Worm (Caenorhabditis elegans) whole organism, L4 larva: ENCODE results near the gene D1053.3.

Source experiments
- F44E2.7 ChIP-seq: fragments of 200-800 bp; sonication (Bioruptor generic); IDR thresholded peaks from 2 replicates; pipeline ENCODE4 v2.1.2; 2022; ENCODE audit warnings: missing genetic modification characterization, missing compliant biosample characterization
- ZK337.2 ChIP-seq: fragments of 200-800 bp; sonication (Bioruptor generic); IDR thresholded peaks from 2 replicates; pipeline ENCODE4 v1.3.6; 2022; ENCODE audit warnings: missing genetic modification reagents, missing genetic modification characterization, missing compliant biosample characterization
- ama-1 ChIP-seq: fragments of 150-350 bp; optimal IDR thresholded peaks from 2 replicates; lab custom pipeline; 2014; ENCODE audit warnings: inconsistent platforms, mixed read lengths
- ceh-20 ChIP-seq: fragments of 200-800 bp; sonication (Bioruptor generic); IDR thresholded peaks from 2 replicates; pipeline ENCODE4 v1.3.6; 2022; ENCODE audit warnings: missing genetic modification reagents, missing genetic modification characterization, missing compliant biosample characterization
- ceh-82 ChIP-seq: sonication (generic microtip); optimal IDR thresholded peaks from 2 replicates; lab custom pipeline; 2017; ENCODE audit warnings: missing biosample characterization, missing genetic modification characterization
- ces-1 ChIP-seq: fragments of 150-350 bp; sonication (generic microtip); optimal IDR thresholded peaks from 4 replicates; lab custom pipeline; 2014; ENCODE audit warnings: missing biosample characterization, missing genetic modification reagents, missing genetic modification characterization
- cey-2 ChIP-seq: sonication (generic microtip); optimal IDR thresholded peaks from 3 replicates; lab custom pipeline; 2017; ENCODE audit warnings: missing genetic modification characterization, mild to moderate bottlenecking, missing compliant biosample characterization, antibody characterized with exemption, borderline replicate concordance; ENCODE audit not compliant: insufficient read depth
- daf-16 ChIP-seq, 3 experiments: sonication (generic microtip); optimal IDR thresholded peaks; 2 replicates each; lab custom pipeline; 2016 to 2017; ENCODE audit warnings: missing genetic modification characterization in 3 of 3, missing genetic modification reagents in 3 of 3, mild to moderate bottlenecking in 2 of 3, missing compliant biosample characterization in 2 of 3, missing biosample characterization in 1 of 3, moderate library complexity in 1 of 3
- daf-19 ChIP-seq: fragments of 200-800 bp; sonication (Bioruptor generic); conservative IDR thresholded peaks from 2 replicates; pipeline ENCODE4 v1.3.6; 2022; ENCODE audit warnings: missing genetic modification characterization, missing compliant biosample characterization
- daf-8 ChIP-seq: fragments of 200-800 bp; sonication (Bioruptor generic); IDR thresholded peaks from 2 replicates; pipeline ENCODE4 v1.3.6; 2022; ENCODE audit warnings: missing genetic modification characterization, missing compliant biosample characterization
- dmd-6 ChIP-seq: fragments of 200-800 bp; sonication (Bioruptor generic); IDR thresholded peaks from 2 replicates; pipeline ENCODE4 v1.3.6; 2022; ENCODE audit warnings: missing genetic modification reagents, missing genetic modification characterization, missing compliant biosample characterization
- duxl-1 ChIP-seq: sonication (generic microtip); optimal IDR thresholded peaks from 2 replicates; lab custom pipeline; 2016; ENCODE audit warnings: mild to moderate bottlenecking, missing genetic modification characterization, moderate library complexity, missing compliant biosample characterization; ENCODE audit not compliant: poor library complexity
- dve-1 ChIP-seq: sonication (generic microtip); optimal IDR thresholded peaks from 2 replicates; lab custom pipeline; 2017; ENCODE audit warnings: antibody characterized with exemption, mild to moderate bottlenecking, missing genetic modification characterization, missing compliant biosample characterization; ENCODE audit not compliant: insufficient read depth
- egl-43 ChIP-seq: fragments of 200-800 bp; sonication (Bioruptor generic); IDR thresholded peaks from 2 replicates; pipeline ENCODE4 v1.3.6; 2022; ENCODE audit warnings: missing genetic modification reagents, missing genetic modification characterization, missing compliant biosample characterization
- fkh-10 ChIP-seq: fragments of 150-350 bp; optimal IDR thresholded peaks from 2 replicates; lab custom pipeline; 2014; ENCODE audit warnings: missing biosample characterization, missing genetic modification reagents, missing genetic modification characterization
- fos-1 ChIP-seq: fragments of 150-350 bp; optimal IDR thresholded peaks from 2 replicates; lab custom pipeline; 2014; ENCODE audit warnings: missing biosample characterization, missing genetic modification characterization
- hif-1 ChIP-seq, 2 experiments: sonication (generic microtip); optimal IDR thresholded peaks; 2 replicates each; lab custom pipeline; 2016 to 2017; ENCODE audit warnings: missing compliant biosample characterization in 2 of 2, missing genetic modification characterization in 2 of 2, missing genetic modification reagents in 2 of 2, missing genotype in 2 of 2, mild to moderate bottlenecking in 1 of 2
- hlh-11 ChIP-seq: fragments of 200-800 bp; sonication (Bioruptor generic); optimal IDR thresholded peaks from 2 replicates; lab custom pipeline; 2018; ENCODE audit warnings: mild to moderate bottlenecking, missing genetic modification characterization, missing compliant biosample characterization
- hlh-30 ChIP-seq: sonication (generic microtip); optimal IDR thresholded peaks from 2 replicates; lab custom pipeline; 2017; ENCODE audit warnings: antibody characterized with exemption, mild to moderate bottlenecking, missing genetic modification characterization, missing compliant biosample characterization; ENCODE audit not compliant: insufficient read depth
- hmg-1.1 ChIP-seq: fragments of 200-800 bp; sonication (Bioruptor generic); IDR thresholded peaks from 2 replicates; pipeline ENCODE4 v1.3.6; 2022; ENCODE audit warnings: missing genetic modification reagents, missing genetic modification characterization, missing compliant biosample characterization
- lim-7 ChIP-seq: fragments of 200-800 bp; sonication (Bioruptor generic); IDR thresholded peaks from 2 replicates; pipeline ENCODE4 v1.3.6; 2022; ENCODE audit warnings: missing genetic modification characterization, missing compliant biosample characterization
- lin-1 ChIP-seq: fragments of 200-800 bp; sonication (Bioruptor generic); IDR thresholded peaks from 2 replicates; pipeline ENCODE4 v1.3.6; 2022; ENCODE audit warnings: missing genetic modification reagents, missing genetic modification characterization, missing compliant biosample characterization
- madf-9 ChIP-seq: fragments of 200-800 bp; sonication (Bioruptor generic); conservative IDR thresholded peaks from 2 replicates; pipeline ENCODE4 v1.3.6; 2022; ENCODE audit warnings: missing genetic modification reagents, missing genetic modification characterization, missing compliant biosample characterization
- mdl-1 ChIP-seq, 2 experiments: fragments of 150-350 bp in 1 of 2; sonication (generic microtip) in 1 of 2; optimal IDR thresholded peaks; 2 replicates each; lab custom pipeline; 2014 to 2017; ENCODE audit warnings: missing biosample characterization in 2 of 2, missing genetic modification characterization in 2 of 2
- mep-1 ChIP-seq: fragments of 150-350 bp; sonication (generic microtip); optimal IDR thresholded peaks from 3 replicates; lab custom pipeline; 2014; ENCODE audit warnings: missing biosample characterization, missing genetic modification characterization
- mxl-3 ChIP-seq: fragments of 200-800 bp; sonication (Bioruptor generic); optimal IDR thresholded peaks from 2 replicates; lab custom pipeline; 2018; ENCODE audit warnings: mild to moderate bottlenecking, missing genetic modification characterization, missing compliant biosample characterization
- nhr-11 ChIP-seq: fragments of 150-350 bp; optimal IDR thresholded peaks from 2 replicates; lab custom pipeline; 2014; ENCODE audit warnings: missing biosample characterization, missing genetic modification characterization
- nhr-28 ChIP-seq: fragments of 150-350 bp; optimal IDR thresholded peaks from 2 replicates; lab custom pipeline; 2014; ENCODE audit warnings: missing biosample characterization, missing genetic modification characterization
- nhr-41 ChIP-seq: fragments of 200-800 bp; sonication (Bioruptor generic); IDR thresholded peaks from 2 replicates; pipeline ENCODE4 v1.3.6; 2022; ENCODE audit warnings: missing genetic modification reagents, missing genetic modification characterization, missing compliant biosample characterization
- nhr-48 ChIP-seq: sonication (generic microtip); optimal IDR thresholded peaks from 2 replicates; lab custom pipeline; 2016; ENCODE audit warnings: mild to moderate bottlenecking, missing genetic modification characterization, missing compliant biosample characterization
- nhr-6 ChIP-seq: fragments of 150-350 bp; optimal IDR thresholded peaks from 2 replicates; lab custom pipeline; 2014; ENCODE audit warnings: missing biosample characterization, missing genetic modification characterization
- nhr-77 ChIP-seq: fragments of 150-350 bp; optimal IDR thresholded peaks from 2 replicates; lab custom pipeline; 2014; ENCODE audit warnings: missing biosample characterization, missing genetic modification characterization
- pha-4 ChIP-seq, 2 experiments: fragments of 150-350 bp in 1 of 2; fragments of 200-800 bp in 1 of 2; sonication (Bioruptor generic) in 1 of 2; IDR thresholded peaks in 1 of 2; optimal IDR thresholded peaks in 1 of 2; 2 replicates each; pipeline versions ENCODE4 v1.3.6 to Lab custom; 2014 to 2022; ENCODE audit warnings: missing genetic modification characterization in 2 of 2, missing genetic modification reagents in 2 of 2, missing biosample characterization in 1 of 2, missing compliant biosample characterization in 1 of 2
- php-3 ChIP-seq: fragments of 200-800 bp; sonication (Bioruptor generic); IDR thresholded peaks from 2 replicates; pipeline ENCODE4 v1.3.6; 2022; ENCODE audit warnings: missing genetic modification reagents, missing genetic modification characterization, missing compliant biosample characterization
- pqm-1 ChIP-seq: sonication (generic microtip); optimal IDR thresholded peaks from 2 replicates; lab custom pipeline; 2017; ENCODE audit warnings: missing biosample characterization, missing genetic modification characterization
- rbr-2 ChIP-seq: sonication (generic microtip); optimal IDR thresholded peaks from 2 replicates; lab custom pipeline; 2016; ENCODE audit warnings: missing genotype, missing genetic modification characterization, missing compliant biosample characterization
- spr-1 ChIP-seq: sonication (generic microtip); optimal IDR thresholded peaks from 2 replicates; lab custom pipeline; 2016; ENCODE audit warnings: mild to moderate bottlenecking, missing genetic modification characterization, missing compliant biosample characterization
- tra-1 ChIP-seq: fragments of 200-800 bp; sonication (Bioruptor generic); IDR thresholded peaks from 2 replicates; pipeline ENCODE4 v1.3.6; 2022; ENCODE audit warnings: missing genetic modification reagents, missing genetic modification characterization, missing compliant biosample characterization
- unc-62 ChIP-seq, 3 experiments: fragments of 150-350 bp in 1 of 3; sonication (generic microtip); optimal IDR thresholded peaks in 2 of 3; peaks in 1 of 3; 1 replicate in 1 of 3; 2 replicates in 2 of 3; lab custom pipeline; 2014 to 2017; ENCODE audit warnings: missing biosample characterization in 3 of 3, missing genetic modification characterization in 3 of 3, missing genetic modification reagents in 3 of 3, missing genotype in 1 of 3
- vab-7 ChIP-seq: fragments of 200-800 bp; sonication (Bioruptor generic); IDR thresholded peaks from 2 replicates; pipeline ENCODE4 v1.3.6; 2022; ENCODE audit warnings: missing genetic modification reagents, missing genetic modification characterization, missing compliant biosample characterization
- ztf-11 ChIP-seq: fragments of 150-350 bp; optimal IDR thresholded peaks from 2 replicates; lab custom pipeline; 2014; ENCODE audit warnings: missing biosample characterization, missing genetic modification characterization
- ztf-7 ChIP-seq: fragments of 150-350 bp; optimal IDR thresholded peaks from 2 replicates; lab custom pipeline; 2014; ENCODE audit warnings: missing biosample characterization, missing genetic modification characterization

Gene D1053.3

DNA sequence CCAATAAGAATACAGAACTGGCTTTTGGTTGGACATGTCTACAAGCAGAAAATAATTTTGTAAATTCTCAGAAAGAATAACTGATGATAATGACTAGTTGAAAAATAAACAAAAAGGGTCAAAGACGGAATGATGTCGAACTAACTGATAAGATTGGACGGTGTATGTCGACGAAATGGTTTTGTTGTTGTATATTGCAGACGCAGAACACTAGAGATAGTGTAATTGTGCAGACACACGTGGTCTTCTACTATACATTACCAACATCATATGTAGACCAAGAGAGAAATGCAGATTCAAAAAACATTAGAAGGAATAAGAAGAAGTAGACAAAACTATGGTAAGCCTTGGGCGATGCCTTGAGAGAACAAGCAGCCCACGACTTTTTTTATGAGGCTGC lies 9.2 kb downstream of the D1053.3 start, which contains the start of the genes gst-42 and D1053.2 (continued):
- TF ChIP-seq egl-43 (GFP tag; lab: Robert Waterston, UW) (no peak), dve-1 (tag; lab: Kevin White, UChicago) (peak; percentile 94), ztf-11 (tag; lab: Kevin White, UChicago) (no peak), nhr-77 (tag; lab: Kevin White, UChicago) (peak; percentile 86), fos-1 (tag; lab: Kevin White, UChicago) (no peak), hlh-30 (tag; lab: Kevin White, UChicago) (peak; percentile 86), mdl-1 (tag; optimal IDR thresholded peaks at IDR 0.05; lab: Kevin White, UChicago) (peak; percentile 64 to 95), F44E2.7 (GFP tag; lab: Robert Waterston, UW) (no peak), dmd-6 (peak; percentile 95), mep-1 (tag; lab: Kevin White, UChicago) (peak; percentile 54), nhr-6 (tag; lab: Kevin White, UChicago) (peak; percentile 56), pqm-1 (peak; percentile 89), cey-2 (tag; lab: Kevin White, UChicago) (peak; percentile 54), daf-8 (no peak)

DNA sequence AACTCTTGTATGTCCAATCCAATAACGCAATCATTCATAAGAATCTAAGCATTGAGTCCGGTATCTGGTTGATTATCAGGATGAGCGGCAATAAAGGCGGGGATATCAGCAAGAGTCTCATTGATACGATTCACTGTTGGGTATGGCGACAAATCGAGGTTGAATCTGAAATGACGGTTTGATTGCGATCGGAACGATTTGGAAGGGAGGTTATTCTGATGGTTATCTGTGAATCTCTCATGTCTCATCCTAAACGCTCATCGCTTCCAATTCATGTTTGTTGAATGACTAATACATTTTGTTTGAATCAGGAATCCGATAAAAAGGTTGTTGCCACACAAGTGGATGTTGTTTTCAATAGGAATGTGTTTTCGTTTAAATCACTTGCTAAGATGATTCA lies 10.5 kb downstream of the D1053.3 start:
- TF ChIP-seq daf-19 (GFP tag; lab: Robert Waterston, UW) (no peak), unc-62 (GFP tag; optimal IDR thresholded peaks at IDR 0.05 in 1 of 2; lab: Kevin White, UChicago) (peak in 1 of 2 experiments; percentile 69), unc-62 (tag; optimal IDR thresholded peaks at IDR 0.05; lab: Kevin White, UChicago) (no peak)
- TF ChIP-seq, all 104 proteins: peak for 1

DNA sequence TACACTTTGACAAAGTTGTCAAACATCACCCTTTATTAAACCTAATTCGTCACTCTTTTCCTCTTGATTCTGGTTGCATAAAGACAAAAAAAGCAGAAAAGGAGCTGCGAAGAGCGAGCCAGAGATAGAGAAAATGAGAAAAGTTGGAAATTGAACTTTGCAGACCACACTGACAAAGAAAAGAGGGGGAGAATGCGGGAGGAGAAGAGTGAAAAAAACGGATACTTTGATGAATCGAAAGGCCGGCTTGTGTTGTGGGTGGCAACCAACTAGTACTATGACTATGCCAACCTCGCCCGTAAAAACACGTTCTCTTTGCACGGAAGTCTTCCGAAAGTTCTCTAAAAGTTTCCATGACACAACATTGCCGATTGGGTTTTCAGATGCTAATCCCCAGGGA lies 11.3 kb downstream of the D1053.3 start:
- TF ChIP-seq lim-7 (GFP tag; lab: Robert Waterston, UW) (no peak), unc-62 (GFP tag; optimal IDR thresholded peaks at IDR 0.05 in 1 of 2; lab: Kevin White, UChicago) (peak in 1 of 2 experiments; percentile 81), unc-62 (tag; optimal IDR thresholded peaks at IDR 0.05; lab: Kevin White, UChicago) (no peak), lin-1 (no peak)

DNA sequence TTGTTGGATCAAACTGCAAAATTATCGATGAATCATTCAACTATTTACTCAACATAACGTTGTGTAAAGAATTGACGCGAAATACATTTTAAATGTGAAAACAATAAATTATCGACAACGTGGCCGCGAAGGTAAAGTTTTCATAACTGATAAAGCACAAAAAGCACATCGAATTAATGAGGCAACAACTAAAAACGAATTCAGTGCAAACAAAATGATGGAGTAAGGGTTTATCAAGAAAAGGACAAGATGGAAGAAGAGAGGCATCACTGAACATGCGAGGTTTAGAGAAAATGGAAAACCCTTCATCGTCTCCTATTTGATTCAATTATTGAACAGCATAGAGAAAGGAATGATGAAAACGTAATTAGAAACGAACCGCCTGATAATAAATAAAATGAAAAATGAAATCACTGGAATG lies 13.2 kb downstream of the D1053.3 start, which contains the start of gene D1053.4:
TSS of gene D1053.4 (minus strand) at position 20 of the 421 bp plus-strand sequence.
- no peak for TF ChIP-seq dmd-6
- TF ChIP-seq duxl-1 (tag; lab: Kevin White, UChicago): no peak
- 0 out of 2 replicates have a peak, but pooled peaks have one; percentile 44 for TF ChIP-seq php-3 (GFP tag; lab: Robert Waterston, UW)
- no peak for TF ChIP-seq hmg-1.1 (GFP tag; lab: Robert Waterston, UW)
- peak; percentile 69 for TF ChIP-seq pqm-1
- peak; percentile 12 for TF ChIP-seq mxl-3 (GFP tag; lab: Kevin White, UChicago)
- peak; percentile 69 for TF ChIP-seq ces-1 (GFP tag; lab: Kevin White, UChicago)
- peak; percentile 54 for TF ChIP-seq dve-1 (tag; lab: Kevin White, UChicago)
- TF ChIP-seq daf-16 (GFP tag; optimal IDR thresholded peaks at IDR 0.05; lab: Kevin White, UChicago): no peak
- peak; percentile 98 for TF ChIP-seq daf-16 (tag; optimal IDR thresholded peaks at IDR 0.05; lab: Kevin White, UChicago)
- TF ChIP-seq ceh-82 (tag; lab: Kevin White, UChicago): no peak
- TF ChIP-seq ztf-7: no peak
- TF ChIP-seq nhr-11 (tag; lab: Kevin White, UChicago): no peak
- peak; percentile 90 for TF ChIP-seq nhr-28 (tag; lab: Kevin White, UChicago)
- no peak for TF ChIP-seq hif-1 (tag; optimal IDR thresholded peaks at IDR 0.05; lab: Kevin White, UChicago)
- TF ChIP-seq ceh-20 (GFP tag; lab: Robert Waterston, UW): no peak
- no peak for TF ChIP-seq spr-1 (tag; lab: Kevin White, UChicago)
- TF ChIP-seq nhr-48 (tag; lab: Kevin White, UChicago): no peak
- TF ChIP-seq ZK337.2: no peak
- no peak for TF ChIP-seq daf-19 (GFP tag; lab: Robert Waterston, UW)
- peak; percentile 61 for TF ChIP-seq hlh-11 (tag; lab: Kevin White, UChicago)
- peak; percentile 55 for TF ChIP-seq mep-1 (tag; lab: Kevin White, UChicago)
- no peak for TF ChIP-seq daf-8
- no peak for TF ChIP-seq nhr-41 (GFP tag; lab: Robert Waterston, UW)
- TF ChIP-seq ama-1 (lab: Kevin White, UChicago): no peak
- TF ChIP-seq fkh-10: no peak
- no peak for TF ChIP-seq vab-7 (GFP tag; lab: Robert Waterston, UW)
- no peak for TF ChIP-seq pha-4 (GFP tag; IDR thresholded peaks at IDR 0.05; lab: Robert Waterston, UW)
- TF ChIP-seq pha-4 (tag; optimal IDR thresholded peaks at IDR 0.05; lab: Kevin White, UChicago): no peak
- TF ChIP-seq lin-1: no peak
- TF ChIP-seq mdl-1 (tag; optimal IDR thresholded peaks at IDR 0.05; lab: Kevin White, UChicago): peak in 1 of 2 experiments; percentile 69
- TF ChIP-seq rbr-2 (tag; lab: Kevin White, UChicago): no peak
- TF ChIP-seq madf-9 (GFP tag; lab: Robert Waterston, UW): no peak
- TF ChIP-seq tra-1 (GFP tag; lab: Robert Waterston, UW): no peak
